Fruit fly (Drosophila melanogaster) whole organism, embryonic: ENCODE measurements around the gene Scgbeta.

Experiments used
- Atf6 ChIP-seq: fragments of 200-800 bp; sonication (Bioruptor generic); IDR thresholded peaks from 2 replicates; pipeline ENCODE4 v1.3.6; 2022; ENCODE audit warnings: missing biosample characterization, missing genetic modification characterization
- Bgb ChIP-seq: fragments of 200-800 bp; sonication (Bioruptor generic); IDR thresholded peaks from 2 replicates; pipeline ENCODE4 v1.3.6; 2022; ENCODE audit warnings: missing biosample characterization, missing genetic modification characterization; ENCODE audit not compliant: partially characterized antibody
- CG10209 ChIP-seq: fragments of 200-800 bp; sonication (Bioruptor generic); optimal IDR thresholded peaks from 3 replicates; lab custom pipeline; 2017; ENCODE audit warnings: missing biosample characterization, mild to moderate bottlenecking, missing genetic modification characterization, missing genetic modification reagents
- CG1024 ChIP-seq: fragments of 200-800 bp; sonication (Bioruptor generic); IDR thresholded peaks from 2 replicates; pipeline ENCODE4 v1.3.6; 2022; ENCODE audit warnings: missing biosample characterization, missing genetic modification characterization
- CG10274 ChIP-seq: fragments of 200-800 bp; sonication (Bioruptor generic); optimal IDR thresholded peaks from 3 replicates; lab custom pipeline; 2017; ENCODE audit warnings: missing biosample characterization, mild to moderate bottlenecking, missing genetic modification characterization
- CG12155 ChIP-seq: fragments of 200-800 bp; sonication (Bioruptor generic); optimal IDR thresholded peaks from 3 replicates; lab custom pipeline; 2016; ENCODE audit warnings: missing biosample characterization, missing genetic modification characterization
- CG1233 ChIP-seq: fragments of 200-800 bp; sonication (Bioruptor generic); optimal IDR thresholded peaks from 4 replicates; lab custom pipeline; 2018; ENCODE audit warnings: missing biosample characterization, mild to moderate bottlenecking, missing genetic modification characterization
- CG12769 ChIP-seq: fragments of 200-800 bp; sonication (Bioruptor generic); optimal IDR thresholded peaks from 2 replicates; lab custom pipeline; 2019; ENCODE audit warnings: missing biosample characterization, mild to moderate bottlenecking, missing genetic modification characterization, moderate library complexity
- CG14050 ChIP-seq: fragments of 200-800 bp; sonication (Bioruptor generic); IDR thresholded peaks from 3 replicates; pipeline ENCODE4 v1.3.6; 2022; ENCODE audit warnings: missing biosample characterization, missing genetic modification characterization
- CG14860 ChIP-seq: fragments of 200-800 bp; sonication (Bioruptor generic); IDR thresholded peaks from 3 replicates; pipeline ENCODE4 v1.3.6; 2022; ENCODE audit warnings: missing biosample characterization, missing genetic modification characterization; ENCODE audit not compliant: partially characterized antibody
- CG15514 ChIP-seq: fragments of 200-800 bp; sonication (Bioruptor generic); optimal IDR thresholded peaks from 3 replicates; lab custom pipeline; 2017; ENCODE audit warnings: missing biosample characterization, missing genetic modification characterization, mild to moderate bottlenecking, moderate library complexity, missing genetic modification reagents
- CG1603 ChIP-seq: fragments of 200-800 bp; sonication (Bioruptor generic); optimal IDR thresholded peaks from 2 replicates; lab custom pipeline; 2019; ENCODE audit warnings: missing biosample characterization, mild to moderate bottlenecking, missing genetic modification characterization, moderate library complexity
- CG17186 ChIP-seq: fragments of 200-800 bp; sonication (Bioruptor generic); optimal IDR thresholded peaks from 3 replicates; lab custom pipeline; 2017; ENCODE audit warnings: missing biosample characterization, missing genetic modification reagents, missing genetic modification characterization
- CG1792 ChIP-seq: fragments of 200-800 bp; sonication (Bioruptor generic); optimal IDR thresholded peaks from 2 replicates; lab custom pipeline; 2016; ENCODE audit warnings: missing biosample characterization, missing genetic modification characterization
- CG2116 ChIP-seq: fragments of 200-800 bp; sonication (Bioruptor generic); optimal IDR thresholded peaks from 3 replicates; lab custom pipeline; 2018; ENCODE audit warnings: missing biosample characterization, mild to moderate bottlenecking, missing genetic modification characterization
- CG2202 ChIP-seq: fragments of 200-800 bp; sonication (Bioruptor generic); optimal IDR thresholded peaks from 2 replicates; lab custom pipeline; 2018; ENCODE audit warnings: missing biosample characterization, mild to moderate bottlenecking, missing genetic modification characterization
- CG2712 ChIP-seq: fragments of 200-800 bp; optimal IDR thresholded peaks from 3 replicates; lab custom pipeline; 2019; ENCODE audit warnings: missing biosample characterization, mild to moderate bottlenecking, missing genetic modification characterization, moderate library complexity
- CG32767 ChIP-seq: fragments of 200-800 bp; sonication (Bioruptor generic); IDR thresholded peaks from 2 replicates; pipeline ENCODE4 v1.3.6; 2022; ENCODE audit warnings: missing biosample characterization, missing genetic modification characterization
- CG34376 ChIP-seq: fragments of 200-800 bp; sonication (Bioruptor generic); optimal IDR thresholded peaks from 2 replicates; lab custom pipeline; 2018; ENCODE audit warnings: missing biosample characterization, mild to moderate bottlenecking, missing genetic modification characterization
- CG4617 ChIP-seq: fragments of 200-800 bp; sonication (Bioruptor generic); optimal IDR thresholded peaks from 3 replicates; lab custom pipeline; 2016; ENCODE audit warnings: missing biosample characterization, missing genetic modification characterization, borderline replicate concordance
- CG7928 ChIP-seq: fragments of 200-800 bp; sonication (Bioruptor generic); optimal IDR thresholded peaks from 2 replicates; lab custom pipeline; 2017; ENCODE audit warnings: missing biosample characterization, mild to moderate bottlenecking, missing genetic modification characterization
- CG9797 ChIP-seq: fragments of 200-800 bp; sonication (Bioruptor generic); optimal IDR thresholded peaks from 3 replicates; lab custom pipeline; 2018; ENCODE audit warnings: missing biosample characterization, mild to moderate bottlenecking, missing genetic modification characterization
- CTCF ChIP-seq: fragments of 200-800 bp; sonication (Bioruptor generic); optimal IDR thresholded peaks from 2 replicates; lab custom pipeline; 2017; ENCODE audit warnings: missing biosample characterization, mild to moderate bottlenecking, missing genetic modification characterization, moderate library complexity
- D ChIP-seq, 2 experiments: fragments of 200-800 bp in 1 of 2; fragments of >200 bp in 1 of 2; sonication (Bioruptor generic) in 1 of 2; optimal IDR thresholded peaks; 2 replicates in 1 of 2; 3 replicates in 1 of 2; lab custom pipeline; 2017; ENCODE audit warnings: mild to moderate bottlenecking in 1 of 2, missing biosample characterization in 1 of 2, missing genetic modification characterization in 1 of 2, missing genetic modification reagents in 1 of 2
- Dp ChIP-seq: fragments of 200-800 bp; sonication (Bioruptor generic); optimal IDR thresholded peaks from 2 replicates; lab custom pipeline; 2018; ENCODE audit warnings: missing biosample characterization, mild to moderate bottlenecking, missing genetic modification characterization, moderate library complexity
- Drgx ChIP-seq: fragments of 200-800 bp; sonication (Bioruptor generic); IDR thresholded peaks from 2 replicates; pipeline ENCODE4 v1.3.6; 2022; ENCODE audit warnings: missing biosample characterization, missing genetic modification characterization
- HLHmδ ChIP-seq: fragments of 200-800 bp; sonication (Bioruptor generic); optimal IDR thresholded peaks from 2 replicates; lab custom pipeline; 2018; ENCODE audit warnings: missing biosample characterization, mild to moderate bottlenecking, missing genetic modification characterization, moderate library complexity
- HmgD ChIP-seq: fragments of 200-800 bp; sonication (Bioruptor generic); optimal IDR thresholded peaks from 3 replicates; lab custom pipeline; 2016; ENCODE audit warnings: missing biosample characterization, missing genetic modification characterization
- MBD-R2 ChIP-seq: fragments of 200-800 bp; sonication (Bioruptor generic); IDR thresholded peaks from 2 replicates; pipeline ENCODE4 v1.3.6; 2022; ENCODE audit warnings: missing biosample characterization, missing genetic modification characterization
- Scr ChIP-seq: fragments of 200-800 bp; sonication (Bioruptor generic); IDR thresholded peaks from 2 replicates; pipeline ENCODE4 v1.3.6; 2022; ENCODE audit warnings: missing biosample characterization, missing genetic modification characterization; ENCODE audit not compliant: partially characterized antibody
- amos ChIP-seq: fragments of 200-800 bp; sonication (Bioruptor generic); IDR thresholded peaks from 2 replicates; pipeline ENCODE4 v1.3.6; 2022; ENCODE audit warnings: missing biosample characterization, missing genetic modification characterization; ENCODE audit not compliant: partially characterized antibody
- bigmax ChIP-seq: fragments of 200-800 bp; sonication (Bioruptor generic); optimal IDR thresholded peaks from 2 replicates; lab custom pipeline; 2018; ENCODE audit warnings: missing biosample characterization, mild to moderate bottlenecking, missing genetic modification characterization
- chm ChIP-seq: fragments of 200-800 bp; sonication (Bioruptor generic); IDR thresholded peaks from 2 replicates; pipeline ENCODE4 v1.3.6; 2022; ENCODE audit warnings: missing biosample characterization, missing genetic modification characterization
- ci ChIP-seq: fragments of 200-800 bp; sonication (Bioruptor generic); IDR thresholded peaks from 3 replicates; pipeline ENCODE4 v1.3.6; 2022; ENCODE audit warnings: missing biosample characterization, missing genetic modification characterization
- crp ChIP-seq, 2 experiments: fragments of 200-800 bp; sonication (Bioruptor generic); optimal IDR thresholded peaks; 2 replicates in 1 of 2; 3 replicates in 1 of 2; lab custom pipeline; 2017; ENCODE audit warnings: missing biosample characterization in 2 of 2, missing genetic modification characterization in 2 of 2, mild to moderate bottlenecking in 1 of 2, moderate library complexity in 1 of 2
- dm ChIP-seq: fragments of 200-800 bp; sonication (Bioruptor generic); optimal IDR thresholded peaks from 3 replicates; lab custom pipeline; 2016; ENCODE audit warnings: missing biosample characterization, missing genetic modification characterization
- fru ChIP-seq: fragments of >200 bp; optimal IDR thresholded peaks from 2 replicates; lab custom pipeline; 2017
- ftz-f1 ChIP-seq: fragments of 200-800 bp; sonication (Bioruptor generic); optimal IDR thresholded peaks from 2 replicates; lab custom pipeline; 2016; ENCODE audit warnings: missing biosample characterization, missing genetic modification characterization
- gcm ChIP-seq: fragments of 200-800 bp; sonication (Bioruptor generic); optimal IDR thresholded peaks from 2 replicates; lab custom pipeline; 2019; ENCODE audit warnings: missing biosample characterization, mild to moderate bottlenecking, missing genetic modification characterization, moderate library complexity
- gfzf ChIP-seq: fragments of 200-800 bp; sonication (Bioruptor generic); optimal IDR thresholded peaks from 2 replicates; lab custom pipeline; 2016; ENCODE audit warnings: missing biosample characterization, mild to moderate bottlenecking, missing genetic modification characterization, moderate library complexity
- her ChIP-seq: fragments of 200-800 bp; sonication (Bioruptor generic); optimal IDR thresholded peaks from 2 replicates; lab custom pipeline; 2016; ENCODE audit warnings: missing biosample characterization, missing genetic modification characterization
- kah ChIP-seq: fragments of 200-800 bp; sonication (Bioruptor generic); optimal IDR thresholded peaks from 2 replicates; lab custom pipeline; 2018; ENCODE audit warnings: missing biosample characterization, mild to moderate bottlenecking, missing genetic modification characterization
- lola ChIP-seq, 3 experiments: fragments of >200 bp in 2 of 3; fragments of 200-800 bp in 1 of 3; sonication (Bioruptor generic) in 1 of 3; optimal IDR thresholded peaks; 2 replicates each; lab custom pipeline; 2017 to 2019; ENCODE audit warnings: missing biosample characterization in 3 of 3, missing genetic modification characterization in 3 of 3, mild to moderate bottlenecking in 1 of 3, moderate library complexity in 1 of 3
- onecut ChIP-seq: fragments of 200-800 bp; sonication (Bioruptor generic); IDR thresholded peaks from 2 replicates; pipeline ENCODE4 v1.3.6; 2022; ENCODE audit warnings: missing biosample characterization, missing genetic modification characterization
- sens ChIP-seq: fragments of 200-800 bp; sonication (Bioruptor generic); peaks from one replicate; lab custom pipeline; 2016; ENCODE audit warnings: missing biosample characterization, missing genetic modification characterization
- shn ChIP-seq: fragments of 200-800 bp; sonication (Bioruptor generic); optimal IDR thresholded peaks from 3 replicates; lab custom pipeline; 2016; ENCODE audit warnings: missing biosample characterization, missing genetic modification characterization
- tll ChIP-seq, 2 experiments: fragments of 200-800 bp in 1 of 2; fragments of >200 bp in 1 of 2; sonication (Bioruptor generic) in 1 of 2; optimal IDR thresholded peaks; 2 replicates each; lab custom pipeline; 2017 to 2019; ENCODE audit warnings: missing biosample characterization in 2 of 2, missing genetic modification characterization in 2 of 2, mild to moderate bottlenecking in 1 of 2, moderate library complexity in 1 of 2
- trem ChIP-seq: fragments of 200-800 bp; optimal IDR thresholded peaks from 3 replicates; lab custom pipeline; 2019; ENCODE audit warnings: missing biosample characterization, mild to moderate bottlenecking, missing genetic modification characterization, moderate library complexity
- zen ChIP-seq: fragments of 200-800 bp; sonication (Bioruptor generic); optimal IDR thresholded peaks from 3 replicates; lab custom pipeline; 2018; ENCODE audit warnings: missing biosample characterization, mild to moderate bottlenecking, missing genetic modification characterization, moderate library complexity

Gene Scgbeta

DNA sequence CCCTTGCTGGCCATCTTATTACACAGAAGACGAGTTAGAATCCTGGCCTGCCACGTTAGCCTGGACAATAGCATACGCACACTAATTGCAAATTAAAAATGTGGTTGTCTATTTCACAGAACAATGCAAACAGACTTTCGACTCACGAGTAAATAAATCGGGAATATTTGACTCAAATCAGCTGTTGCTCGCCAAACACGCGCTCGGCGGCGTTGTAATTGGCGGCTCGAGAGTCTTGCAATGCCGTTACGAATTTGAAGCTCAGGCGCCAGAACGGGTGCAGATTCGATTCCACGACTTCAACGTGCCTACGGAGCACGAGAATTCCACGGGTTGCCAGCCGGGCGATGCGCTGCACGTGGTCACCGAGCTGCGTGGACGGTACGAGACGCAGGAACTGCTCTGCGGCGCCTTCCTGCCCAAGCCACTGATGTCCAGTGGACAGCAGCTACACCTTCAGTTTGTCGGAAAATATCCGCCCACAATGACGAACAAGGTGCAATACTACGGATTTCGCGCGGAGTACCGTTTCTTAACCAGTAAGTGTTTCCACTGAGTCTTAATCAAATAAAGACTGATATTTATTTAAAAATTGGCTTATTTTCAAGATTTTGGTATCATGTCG is 20.4 kb downstream of the Scgbeta start, which contains the start of gene DNAlig3 (continued):
- no peak for TF ChIP-seq CG7928 (GFP tag; lab: Kevin White, UChicago)
- TF ChIP-seq CTCF: peak; percentile 45
- TF ChIP-seq CG1233 (GFP tag; lab: Kevin White, UChicago): no peak
- TF ChIP-seq lola (GFP tag; optimal IDR thresholded peaks at IDR 0.05; lab: Kevin White, UChicago): no peak
- TF ChIP-seq sens (GFP tag; lab: Kevin White, UChicago): peak; percentile 32
- peak; percentile 37 for TF ChIP-seq dm (GFP tag; lab: Kevin White, UChicago)
- TF ChIP-seq tll (GFP tag; optimal IDR thresholded peaks at IDR 0.05; lab: Kevin White, UChicago): peak in 1 of 2 experiments; percentile 62
- peak; percentile 8 for TF ChIP-seq bigmax (GFP tag; lab: Kevin White, UChicago)
- TF ChIP-seq her (GFP tag; lab: Kevin White, UChicago): peak; percentile 39
- peak; percentile 76 for TF ChIP-seq MBD-R2 (GFP tag; lab: Robert Waterston, UW)
- peak; percentile 33 to 93 for TF ChIP-seq crp (GFP tag; optimal IDR thresholded peaks at IDR 0.05; lab: Kevin White, UChicago)
- TF ChIP-seq gcm: no peak
- TF ChIP-seq CG9797: peak; percentile 17
- peak; percentile 65 for TF ChIP-seq HLHmδ (GFP tag; lab: Kevin White, UChicago)
- no peak for TF ChIP-seq CG14050
- TF ChIP-seq CG17186 (GFP tag; lab: Kevin White, UChicago): peak; percentile 77
- TF ChIP-seq CG4617 (GFP tag; lab: Kevin White, UChicago): peak; percentile 2
- peak; percentile 32 for TF ChIP-seq CG2116 (GFP tag; lab: Kevin White, UChicago)
- no peak for TF ChIP-seq CG1024 (GFP tag; lab: Robert Waterston, UW)
- peak; percentile 83 for TF ChIP-seq CG12769
- TF ChIP-seq onecut (GFP tag; lab: Robert Waterston, UW): no peak
- TF ChIP-seq Dp (GFP tag; lab: Kevin White, UChicago): peak; percentile 86
- TF ChIP-seq ci (GFP tag; lab: Robert Waterston, UW): peak; percentile 49; the same call in 1 of the 3 replicates
- TF ChIP-seq zen: peak; percentile 17
- peak; percentile 60 for TF ChIP-seq Scr (GFP tag; lab: Robert Waterston, UW)
- TF ChIP-seq CG1792 (GFP tag; lab: Kevin White, UChicago): no peak
- peak; percentile 27 for TF ChIP-seq gfzf (GFP tag; lab: Kevin White, UChicago)
- TF ChIP-seq Bgb (GFP tag; lab: Robert Waterston, UW): peak; percentile 33; the same call in 1 of the 2 replicates
- no peak for TF ChIP-seq shn
- TF ChIP-seq Drgx (GFP tag; lab: Robert Waterston, UW): peak; percentile 49; the same call in 1 of the 2 replicates
- TF ChIP-seq CG1603 (tag; lab: Kevin White, UChicago): peak; percentile 64
- TF ChIP-seq trem (tag; lab: Kevin White, UChicago): peak; percentile 23
- peak; percentile 1 for TF ChIP-seq kah (GFP tag; lab: Kevin White, UChicago)
- TF ChIP-seq CG2202: no peak
- peak; percentile 79 for TF ChIP-seq CG15514

DNA sequence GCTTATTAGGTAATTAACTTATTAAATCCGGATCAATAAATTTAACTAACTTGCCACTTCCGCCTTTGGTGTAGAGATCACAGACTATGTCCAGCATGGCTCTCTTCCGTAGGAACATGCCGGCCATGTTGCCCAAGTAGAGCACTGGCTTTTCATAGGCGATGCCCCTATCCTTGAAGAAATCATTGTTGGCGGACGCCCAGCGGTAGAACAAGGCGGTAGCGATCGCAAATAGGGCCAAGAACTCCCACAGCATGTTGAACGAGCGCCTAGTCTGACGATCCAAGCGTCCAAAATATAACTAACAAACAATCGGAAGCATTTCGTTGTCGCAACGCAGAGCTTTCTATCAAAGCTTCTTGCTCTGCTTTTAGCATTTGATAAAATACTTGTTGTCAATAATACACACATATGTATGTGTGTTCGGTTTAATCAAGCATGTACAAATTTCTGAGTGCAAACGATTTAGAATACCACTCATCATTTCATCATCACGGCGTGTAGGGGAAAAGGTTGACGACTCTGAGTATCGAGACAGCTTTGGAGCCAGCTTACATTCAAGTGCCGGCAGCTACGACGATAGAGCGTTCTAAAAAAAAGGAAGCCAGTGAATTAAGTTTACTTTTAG is 23.5 kb downstream of the Scgbeta start, which contains the start of gene Cyp9f3:
Gene Cyp9f3 (minus strand): TSS at position 310 of the 628 bp plus-strand sequence.
- TF ChIP-seq amos (GFP tag; lab: Robert Waterston, UW) (peak; percentile 33; the same call in 1 of the 2 replicates), HmgD (GFP tag; lab: Kevin White, UChicago) (no peak), CG2712 (tag; lab: Kevin White, UChicago) (no peak), Atf6 (GFP tag; lab: Robert Waterston, UW) (0 out of 2 replicates have a peak, but pooled peaks have one; percentile 7), CG34376 (peak; percentile 96), chm (peak; percentile 43), CG32767 (GFP tag; lab: Robert Waterston, UW) (0 out of 2 replicates have a peak, but pooled peaks have one; percentile 9), CG12155 (GFP tag; lab: Kevin White, UChicago) (no peak), ftz-f1 (GFP tag; lab: Kevin White, UChicago) (peak; percentile 75), CG10274 (GFP tag; lab: Kevin White, UChicago) (peak; percentile 63), D (optimal IDR thresholded peaks at IDR 0.05; lab: Kevin White, UChicago) (no peak), D (GFP tag; optimal IDR thresholded peaks at IDR 0.05; lab: Kevin White, UChicago) (no peak), CG10209 (GFP tag; lab: Kevin White, UChicago) (no peak), CG14860 (no peak), fru (lab: Kevin White, UChicago) (no peak)
